Worm (Caenorhabditis elegans) whole organism, L4 larva: ENCODE measurements around the gene R09E10.8.
A peak's percentile ranks its signal among the peaks of the same experiment; 100 is the strongest.

Experiments used
- F37D6.2 ChIP-seq: sonication (generic microtip); optimal IDR thresholded peaks from 2 replicates; lab custom pipeline; 2016; ENCODE audit warnings: mild to moderate bottlenecking, missing genetic modification characterization, missing compliant biosample characterization
- R02D3.7 ChIP-seq: fragments of 150-350 bp; sonication (generic microtip); optimal IDR thresholded peaks from 3 replicates; lab custom pipeline; 2014; ENCODE audit warnings: missing biosample characterization, missing genetic modification characterization
- Y48G9A.11 ChIP-seq: fragments of 200-800 bp; sonication (Bioruptor generic); IDR thresholded peaks from 2 replicates; pipeline ENCODE4 v1.3.6; 2022; ENCODE audit warnings: missing genetic modification reagents, missing genetic modification characterization, missing compliant biosample characterization
- Y5F2A.4 ChIP-seq: fragments of 200-800 bp; sonication (Bioruptor generic); optimal IDR thresholded peaks from 2 replicates; lab custom pipeline; 2018; ENCODE audit warnings: mild to moderate bottlenecking, missing genetic modification characterization, missing compliant biosample characterization
- ZK546.5 ChIP-seq, 2 experiments: sonication (generic microtip); optimal IDR thresholded peaks; 2 replicates each; lab custom pipeline; 2017; ENCODE audit warnings: missing biosample characterization in 2 of 2, missing genetic modification characterization in 2 of 2
- aha-1 ChIP-seq: fragments of 150-350 bp; peaks from one replicate; lab custom pipeline; 2014; ENCODE audit warnings: missing biosample characterization, missing genetic modification characterization
- aly-2 ChIP-seq: sonication (generic microtip); optimal IDR thresholded peaks from 2 replicates; lab custom pipeline; 2018; ENCODE audit warnings: missing biosample characterization, missing genetic modification characterization
- ama-1 ChIP-seq: fragments of 150-350 bp; optimal IDR thresholded peaks from 2 replicates; lab custom pipeline; 2014; ENCODE audit warnings: inconsistent platforms, mixed read lengths
- ceh-62 ChIP-seq: sonication (generic microtip); optimal IDR thresholded peaks from 2 replicates; lab custom pipeline; 2017; ENCODE audit warnings: missing biosample characterization, missing genetic modification characterization
- dmd-6 ChIP-seq: fragments of 200-800 bp; sonication (Bioruptor generic); IDR thresholded peaks from 2 replicates; pipeline ENCODE4 v1.3.6; 2022; ENCODE audit warnings: missing genetic modification reagents, missing genetic modification characterization, missing compliant biosample characterization
- duxl-1 ChIP-seq: sonication (generic microtip); optimal IDR thresholded peaks from 2 replicates; lab custom pipeline; 2016; ENCODE audit warnings: mild to moderate bottlenecking, missing genetic modification characterization, moderate library complexity, missing compliant biosample characterization; ENCODE audit not compliant: poor library complexity
- dve-1 ChIP-seq: sonication (generic microtip); optimal IDR thresholded peaks from 2 replicates; lab custom pipeline; 2017; ENCODE audit warnings: antibody characterized with exemption, mild to moderate bottlenecking, missing genetic modification characterization, missing compliant biosample characterization; ENCODE audit not compliant: insufficient read depth
- hlh-11 ChIP-seq: fragments of 200-800 bp; sonication (Bioruptor generic); optimal IDR thresholded peaks from 2 replicates; lab custom pipeline; 2018; ENCODE audit warnings: mild to moderate bottlenecking, missing genetic modification characterization, missing compliant biosample characterization
- lin-13 ChIP-seq: fragments of 150-350 bp; optimal IDR thresholded peaks from 2 replicates; lab custom pipeline; 2014; ENCODE audit warnings: missing biosample characterization, missing genetic modification reagents, missing genetic modification characterization
- lin-15B ChIP-seq: fragments of 150-350 bp; sonication (generic microtip); optimal IDR thresholded peaks from 3 replicates; lab custom pipeline; 2014; ENCODE audit warnings: missing biosample characterization, missing genetic modification characterization
- lin-39 ChIP-seq: fragments of 150-350 bp; optimal IDR thresholded peaks from 2 replicates; lab custom pipeline; 2014; ENCODE audit warnings: missing biosample characterization, missing genetic modification reagents, missing genetic modification characterization
- madf-5 ChIP-seq, 2 experiments: fragments of 200-800 bp; sonication (Bioruptor generic); IDR thresholded peaks; 2 replicates each; pipeline ENCODE4 v1.3.6; 2022; ENCODE audit warnings: missing compliant biosample characterization in 2 of 2, missing genetic modification characterization in 2 of 2
- mdl-1 ChIP-seq, 2 experiments: fragments of 150-350 bp in 1 of 2; sonication (generic microtip) in 1 of 2; optimal IDR thresholded peaks; 2 replicates each; lab custom pipeline; 2014 to 2017; ENCODE audit warnings: missing biosample characterization in 2 of 2, missing genetic modification characterization in 2 of 2
- mdt-29 ChIP-seq: fragments of 200-800 bp; sonication (Bioruptor generic); IDR thresholded peaks from 2 replicates; pipeline ENCODE4 v1.3.6; 2022; ENCODE audit warnings: missing genetic modification reagents, missing genetic modification characterization, missing compliant biosample characterization
- mxl-2 ChIP-seq: fragments of 200-800 bp; sonication (Bioruptor generic); conservative IDR thresholded peaks from 2 replicates; pipeline ENCODE4 v1.3.6; 2022; ENCODE audit warnings: missing genetic modification reagents, missing genetic modification characterization, missing compliant biosample characterization
- nhr-102 ChIP-seq: sonication (generic microtip); optimal IDR thresholded peaks from 2 replicates; lab custom pipeline; 2016; ENCODE audit warnings: mild to moderate bottlenecking, missing genetic modification characterization, moderate library complexity, missing compliant biosample characterization
- nhr-11 ChIP-seq: fragments of 150-350 bp; optimal IDR thresholded peaks from 2 replicates; lab custom pipeline; 2014; ENCODE audit warnings: missing biosample characterization, missing genetic modification characterization
- nhr-28 ChIP-seq: fragments of 150-350 bp; optimal IDR thresholded peaks from 2 replicates; lab custom pipeline; 2014; ENCODE audit warnings: missing biosample characterization, missing genetic modification characterization
- php-3 ChIP-seq: fragments of 200-800 bp; sonication (Bioruptor generic); IDR thresholded peaks from 2 replicates; pipeline ENCODE4 v1.3.6; 2022; ENCODE audit warnings: missing genetic modification reagents, missing genetic modification characterization, missing compliant biosample characterization
- pqm-1 ChIP-seq: sonication (generic microtip); optimal IDR thresholded peaks from 2 replicates; lab custom pipeline; 2017; ENCODE audit warnings: missing biosample characterization, missing genetic modification characterization
- sdz-12 ChIP-seq: fragments of 200-800 bp; sonication (Bioruptor generic); optimal IDR thresholded peaks from 2 replicates; lab custom pipeline; 2018; ENCODE audit warnings: mild to moderate bottlenecking, missing genetic modification characterization, missing compliant biosample characterization
- set-16 ChIP-seq: fragments of 200-800 bp; sonication (Bioruptor generic); IDR thresholded peaks from 2 replicates; pipeline ENCODE4 v1.3.6; 2022; ENCODE audit warnings: missing genetic modification reagents, missing genetic modification characterization, missing compliant biosample characterization
- snpc-4 ChIP-seq: fragments of 150-350 bp; optimal IDR thresholded peaks from 2 replicates; lab custom pipeline; 2014; ENCODE audit warnings: missing biosample characterization, missing genetic modification characterization
- unc-62 ChIP-seq, 3 experiments: fragments of 150-350 bp in 1 of 3; sonication (generic microtip); optimal IDR thresholded peaks in 2 of 3; peaks in 1 of 3; 1 replicate in 1 of 3; 2 replicates in 2 of 3; lab custom pipeline; 2014 to 2017; ENCODE audit warnings: missing biosample characterization in 3 of 3, missing genetic modification characterization in 3 of 3, missing genetic modification reagents in 3 of 3, missing genotype in 1 of 3
- zip-11 ChIP-seq: fragments of 200-800 bp; sonication (Bioruptor generic); IDR thresholded peaks from 2 replicates; pipeline ENCODE4 v1.3.6; 2022; ENCODE audit warnings: missing genetic modification characterization, missing compliant biosample characterization

R09E10.8 gene

DNA sequence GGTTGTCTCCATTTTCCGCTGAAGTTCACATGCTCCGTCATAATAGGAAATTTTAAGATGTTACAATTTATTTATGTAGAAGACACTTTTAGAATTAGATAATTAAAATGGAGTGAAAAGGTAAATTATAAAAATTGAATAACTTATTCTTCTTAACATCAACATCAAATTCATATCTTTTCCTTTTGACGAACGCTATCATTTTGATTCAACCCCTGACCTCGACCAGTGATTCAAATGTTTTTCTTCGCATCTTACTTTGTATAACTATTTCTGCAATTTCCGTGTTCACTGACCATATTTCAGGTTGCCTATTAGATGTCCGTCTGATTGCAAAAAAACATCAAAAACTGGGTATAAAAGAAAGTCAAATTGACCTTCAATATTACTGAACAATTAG, 33.3 kb downstream of the R09E10.8 start, which contains the start of gene Y43C5A.7:
Y43C5A.7 (plus strand) TSS at position 301 of the 400 bp plus-strand sequence.
- TF ChIP-seq ZK546.5 (tag; optimal IDR thresholded peaks at IDR 0.05; lab: Kevin White, UChicago) (no peak), nhr-11 (no peak), Y48G9A.11 (GFP tag; lab: Robert Waterston, UW) (no peak), set-16 (GFP tag; lab: Robert Waterston, UW) (no peak), aly-2 (tag; lab: Kevin White, UChicago) (no peak), madf-5 (GFP tag; IDR thresholded peaks at IDR 0.05; lab: Robert Waterston, UW) (no peak)

DNA sequence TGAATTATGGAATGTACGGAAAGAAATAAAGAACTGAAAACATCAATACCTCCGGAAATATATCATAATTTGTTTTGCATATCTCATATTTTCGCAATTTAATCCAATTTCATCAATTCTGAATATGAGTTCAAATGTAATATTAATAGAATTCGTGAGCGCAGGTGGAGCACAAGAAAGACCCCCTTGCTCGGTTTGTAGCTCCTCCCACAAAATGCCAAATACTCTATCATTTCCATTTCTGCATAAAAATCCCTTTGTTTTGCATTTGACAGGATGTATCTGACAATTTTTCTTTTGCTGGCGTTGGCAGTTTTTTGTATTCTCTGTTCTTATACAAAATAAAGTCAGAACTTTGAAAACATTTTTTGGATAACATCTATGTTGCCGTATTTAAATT, 35.2 kb downstream of the R09E10.8 start:
- TF ChIP-seq aha-1: peak; percentile 95
- no peak for TF ChIP-seq snpc-4

DNA sequence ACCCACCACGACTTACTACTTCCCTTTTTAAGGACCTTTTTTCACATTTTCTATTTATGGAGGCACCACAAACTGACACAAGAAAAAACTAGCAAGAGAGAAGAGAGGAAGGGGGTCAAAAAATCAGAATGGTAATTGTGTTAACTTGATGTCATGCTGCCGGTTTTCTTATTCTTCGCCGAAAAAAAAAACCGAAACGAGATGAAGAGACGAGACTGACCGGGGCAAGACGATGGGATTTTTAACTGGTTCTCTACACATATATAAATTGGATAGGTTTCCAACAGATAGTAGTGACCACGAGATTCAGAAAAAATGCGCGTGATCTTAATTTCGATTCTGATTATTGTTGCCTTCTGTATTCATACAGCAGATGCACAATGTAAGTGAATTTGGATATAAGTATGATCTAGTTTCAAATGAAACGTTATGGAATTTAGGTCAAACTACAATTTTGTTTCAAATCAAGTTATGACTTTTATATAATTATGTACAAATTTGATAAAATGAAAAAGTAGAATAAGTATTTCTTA, 36.4 kb downstream of the R09E10.8 start, which contains the start of gene Y43C5A.3:
Y43C5A.3 (plus strand) TSS at position 256 of the 533 bp plus-strand sequence.
- TF ChIP-seq nhr-28 (peak; percentile 43), mdl-1 (tag; optimal IDR thresholded peaks at IDR 0.05; lab: Kevin White, UChicago) (peak in 1 of 2 experiments; percentile 20), lin-39 (tag; lab: Kevin White, UChicago) (no peak)
- TF ChIP-seq, all 104 proteins: peak for 2

DNA sequence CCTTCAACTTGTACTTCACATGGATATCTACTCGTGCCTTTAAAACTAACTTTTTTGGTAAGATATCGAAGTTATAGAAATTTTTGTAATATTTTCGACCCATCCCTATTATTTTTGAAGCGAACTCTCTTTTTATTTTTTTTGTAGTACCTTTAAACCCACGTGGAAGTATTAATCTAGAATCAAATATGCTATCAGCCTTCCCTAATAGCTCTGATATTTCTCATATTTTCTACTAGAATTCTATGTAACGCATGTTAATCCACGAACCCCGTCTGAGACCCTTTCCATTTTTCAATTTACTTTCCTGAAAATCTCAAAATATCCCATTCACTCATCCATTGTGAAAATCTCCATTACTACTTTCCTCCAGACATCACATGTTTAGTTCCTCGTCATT, 36.9 kb downstream of the R09E10.8 start:
- TF ChIP-seq aha-1 (peak; percentile 95), duxl-1 (tag; lab: Kevin White, UChicago) (no peak), Y5F2A.4 (GFP tag; lab: Kevin White, UChicago) (no peak), lin-13 (GFP tag; lab: Kevin White, UChicago) (no peak), mxl-2 (no peak), pqm-1 (tag; lab: Kevin White, UChicago) (no peak), dve-1 (tag; lab: Kevin White, UChicago) (no peak), unc-62 (GFP tag; optimal IDR thresholded peaks at IDR 0.05 in 1 of 2; lab: Kevin White, UChicago) (peak in 1 of 2 experiments; percentile 71), unc-62 (tag; optimal IDR thresholded peaks at IDR 0.05; lab: Kevin White, UChicago) (no peak), lin-39 (tag; lab: Kevin White, UChicago) (no peak)

DNA sequence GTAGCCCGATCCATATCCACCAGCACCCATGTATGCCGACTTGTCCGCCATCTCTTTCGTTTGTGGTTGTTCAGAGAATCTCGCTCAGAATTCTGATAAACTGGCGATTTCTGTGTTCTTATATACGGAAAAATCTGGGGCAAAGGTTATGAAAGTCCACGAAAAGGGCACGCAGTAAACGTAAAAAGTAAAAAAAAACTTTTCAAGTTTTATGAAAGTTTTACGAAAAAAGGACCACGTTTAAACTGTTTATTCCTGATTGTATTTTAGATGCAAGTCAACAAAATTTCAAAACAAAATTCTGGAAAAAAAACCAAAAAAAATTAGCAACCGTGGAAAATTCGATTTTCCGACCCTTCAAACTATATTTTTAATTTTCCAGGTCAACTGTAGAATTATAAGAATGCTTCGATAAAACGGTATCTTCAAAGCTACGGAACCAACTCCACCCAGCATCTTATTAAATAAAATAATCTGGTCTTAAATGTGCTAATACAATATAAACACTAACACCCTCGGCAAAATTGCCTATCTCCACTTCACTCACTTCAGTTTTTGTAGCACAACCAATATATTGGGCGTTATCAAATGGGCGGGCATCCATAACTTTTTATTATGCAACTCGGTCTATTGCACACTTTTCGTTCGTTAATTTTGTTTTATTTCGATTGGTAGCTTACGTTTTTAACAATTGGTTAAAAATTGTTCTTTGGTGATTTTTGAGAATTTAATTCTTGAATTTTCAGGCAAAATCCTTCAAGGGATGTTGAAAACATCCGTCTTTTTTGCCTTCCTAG, 40.9 kb downstream of the R09E10.8 start, which contains the start of the genes nspd-7 and Y43C5A.2:
nspd-7 (minus strand) TSS at position 51 of the 797 bp plus-strand sequence.
Y43C5A.2 (plus strand) TSS at position 747 of the 797 bp plus-strand sequence.
- TF ChIP-seq nhr-11: no peak
- TF ChIP-seq F37D6.2 (tag; lab: Kevin White, UChicago): no peak
- no peak for TF ChIP-seq ama-1 (lab: Kevin White, UChicago)
- no peak for TF ChIP-seq zip-11 (GFP tag; lab: Robert Waterston, UW)
- peak; percentile 58 for TF ChIP-seq nhr-28
- no peak for TF ChIP-seq R02D3.7 (tag; lab: Kevin White, UChicago)
- 0 out of 2 replicates have a peak, but pooled peaks have one; percentile 13 for TF ChIP-seq php-3
- no peak for TF ChIP-seq ceh-62 (tag; lab: Kevin White, UChicago)
- no peak for TF ChIP-seq nhr-102 (tag; lab: Kevin White, UChicago)
- TF ChIP-seq unc-62 (GFP tag; optimal IDR thresholded peaks at IDR 0.05 in 1 of 2; lab: Kevin White, UChicago): peak in 1 of 2 experiments; percentile 51
- TF ChIP-seq unc-62 (tag; optimal IDR thresholded peaks at IDR 0.05; lab: Kevin White, UChicago): no peak
- no peak for TF ChIP-seq sdz-12
- peak; percentile 6 for TF ChIP-seq pqm-1 (tag; lab: Kevin White, UChicago)
- TF ChIP-seq mdt-29 (GFP tag; lab: Robert Waterston, UW): no peak
- TF ChIP-seq lin-15B: no peak
- no peak for TF ChIP-seq hlh-11
- TF ChIP-seq dmd-6: peak; percentile 8; the same call in 1 of the 2 replicates
